Worm (Caenorhabditis elegans) whole organism, early embryonic: ENCODE results near the gene F17E9.15.

Source experiments
- ama-1 ChIP-seq: fragments of 150-350 bp; optimal IDR thresholded peaks from 2 replicates; lab custom pipeline; 2014
- ceh-13 ChIP-seq: fragments of 200-800 bp; sonication (Bioruptor generic); optimal IDR thresholded peaks from 2 replicates; lab custom pipeline; 2018; ENCODE audit warnings: mild to moderate bottlenecking, missing genetic modification characterization, missing compliant biosample characterization
- hnd-1 ChIP-seq: sonication (generic microtip); optimal IDR thresholded peaks from 2 replicates; lab custom pipeline; 2016; ENCODE audit warnings: missing genetic modification characterization, missing compliant biosample characterization
- sea-1 ChIP-seq: fragments of 200-800 bp; sonication (Bioruptor generic); conservative IDR thresholded peaks from 2 replicates; pipeline ENCODE4 v1.3.6; 2022; ENCODE audit warnings: missing genetic modification characterization, missing compliant biosample characterization

DNA sequence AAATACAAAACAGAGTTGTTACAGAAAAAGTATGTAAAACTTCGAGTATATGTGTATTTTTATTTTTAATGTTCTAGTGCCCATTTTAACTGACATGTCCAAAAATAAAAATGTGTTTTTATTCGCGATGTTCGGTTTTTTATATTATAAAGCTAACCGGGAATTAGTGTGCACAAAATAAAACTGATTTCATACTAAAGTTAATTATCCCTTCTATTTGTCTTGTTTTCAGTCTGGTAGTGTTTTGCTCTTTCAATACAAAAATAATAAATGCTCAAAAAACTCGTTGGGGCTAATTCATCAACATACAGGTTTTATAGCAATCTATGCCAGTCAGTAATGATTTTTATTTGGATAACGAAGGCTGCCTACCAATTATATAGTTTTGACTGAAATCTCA lies 37.5 kb downstream of the F17E9.15 start:
- no peak for TF ChIP-seq ama-1
- no peak for TF ChIP-seq hnd-1 (tag; lab: Kevin White, UChicago)
- TF ChIP-seq ceh-13 (GFP tag; lab: Kevin White, UChicago): no peak
- no peak for TF ChIP-seq sea-1 (GFP tag; lab: Robert Waterston, UW)
